Worm (Caenorhabditis elegans) whole organism, L2 larva: ENCODE results near the gene hpr-17.
A peak's percentile ranks its signal among the peaks of the same experiment; 100 is the strongest.

ENCODE experiments used
- C34F6.9 ChIP-seq: fragments of 150-350 bp; optimal IDR thresholded peaks from 2 replicates; lab custom pipeline; 2014; ENCODE audit warnings: missing biosample characterization, missing genetic modification characterization
- F13H6.1 ChIP-seq: sonication (generic microtip); optimal IDR thresholded peaks from 2 replicates; lab custom pipeline; 2016; ENCODE audit warnings: missing genetic modification characterization, missing compliant biosample characterization
- R02D3.7 ChIP-seq: fragments of 150-350 bp; optimal IDR thresholded peaks from 2 replicates; lab custom pipeline; 2014; ENCODE audit warnings: missing biosample characterization, missing genetic modification characterization
- Y55F3AM.14 ChIP-seq: fragments of 200-800 bp; sonication (Bioruptor generic); optimal IDR thresholded peaks from 2 replicates; lab custom pipeline; 2018; ENCODE audit warnings: mild to moderate bottlenecking, missing genetic modification characterization, missing compliant biosample characterization
- ZK546.5 ChIP-seq: sonication (generic microtip); optimal IDR thresholded peaks from 2 replicates; lab custom pipeline; 2017; ENCODE audit warnings: missing biosample characterization, missing genetic modification characterization
- alr-1 ChIP-seq: fragments of 150-350 bp; optimal IDR thresholded peaks from 2 replicates; lab custom pipeline; 2014; ENCODE audit warnings: missing biosample characterization, missing genetic modification characterization
- ama-1 ChIP-seq: fragments of 150-350 bp; optimal IDR thresholded peaks from 2 replicates; lab custom pipeline; 2018; ENCODE audit warnings: inconsistent platforms
- blmp-1 ChIP-seq: sonication (generic microtip); optimal IDR thresholded peaks from 2 replicates; lab custom pipeline; 2017; ENCODE audit warnings: missing genetic modification characterization, mild to moderate bottlenecking, missing compliant biosample characterization, antibody characterized with exemption, moderate library complexity; ENCODE audit not compliant: insufficient read depth
- ceh-16 ChIP-seq: fragments of 150-350 bp; optimal IDR thresholded peaks from 2 replicates; lab custom pipeline; 2014; ENCODE audit warnings: missing biosample characterization, missing genetic modification characterization
- ceh-82 ChIP-seq: fragments of 150-350 bp; optimal IDR thresholded peaks from 2 replicates; lab custom pipeline; 2014; ENCODE audit warnings: missing biosample characterization, missing genetic modification characterization
- crh-2 ChIP-seq: sonication (generic microtip); optimal IDR thresholded peaks from 2 replicates; lab custom pipeline; 2017; ENCODE audit warnings: missing biosample characterization, missing genetic modification characterization
- dmd-4 ChIP-seq: sonication (generic microtip); optimal IDR thresholded peaks from 2 replicates; lab custom pipeline; 2017; ENCODE audit warnings: missing biosample characterization, missing genetic modification characterization
- elt-1 ChIP-seq: fragments of 150-350 bp; optimal IDR thresholded peaks from 2 replicates; lab custom pipeline; 2014; ENCODE audit warnings: missing biosample characterization, missing genetic modification characterization
- elt-3 ChIP-seq: sonication (generic microtip); optimal IDR thresholded peaks from 2 replicates; lab custom pipeline; 2017; ENCODE audit warnings: missing biosample characterization, missing genetic modification characterization
- fos-1 ChIP-seq: fragments of 150-350 bp; optimal IDR thresholded peaks from 2 replicates; lab custom pipeline; 2014; ENCODE audit warnings: missing biosample characterization, missing genetic modification characterization
- gmeb-1 ChIP-seq: fragments of 150-350 bp; optimal IDR thresholded peaks from 2 replicates; lab custom pipeline; 2014; ENCODE audit warnings: missing biosample characterization, missing genetic modification characterization
- lin-11 ChIP-seq: fragments of 150-350 bp; sonication (generic microtip); optimal IDR thresholded peaks from 2 replicates; lab custom pipeline; 2014; ENCODE audit warnings: missing biosample characterization, missing genetic modification characterization, inconsistent platforms, mixed read lengths
- lin-13 ChIP-seq: fragments of 150-350 bp; optimal IDR thresholded peaks from 2 replicates; lab custom pipeline; 2014; ENCODE audit warnings: missing biosample characterization, missing genetic modification reagents, missing genetic modification characterization
- lin-39 ChIP-seq: fragments of 150-350 bp; optimal IDR thresholded peaks from 2 replicates; lab custom pipeline; 2014; ENCODE audit warnings: missing biosample characterization, missing genetic modification reagents, missing genetic modification characterization
- lsy-2 ChIP-seq, 2 experiments: fragments of 150-350 bp in 1 of 2; sonication (generic microtip) in 1 of 2; optimal IDR thresholded peaks; 2 replicates each; lab custom pipeline; 2014 to 2017; ENCODE audit warnings: missing biosample characterization in 2 of 2, missing genetic modification characterization in 2 of 2
- mab-5 ChIP-seq: fragments of 150-350 bp; optimal IDR thresholded peaks from 2 replicates; lab custom pipeline; 2014; ENCODE audit warnings: missing biosample characterization, missing genetic modification characterization
- mbf-1 ChIP-seq: sonication (generic microtip); optimal IDR thresholded peaks from 2 replicates; lab custom pipeline; 2017; ENCODE audit warnings: missing biosample characterization, missing genetic modification characterization
- mdl-1 ChIP-seq, 2 experiments: fragments of 150-350 bp in 1 of 2; sonication (generic microtip) in 1 of 2; optimal IDR thresholded peaks; 2 replicates each; lab custom pipeline; 2017; ENCODE audit warnings: missing biosample characterization in 2 of 2, missing genetic modification characterization in 2 of 2
- nhr-11 ChIP-seq: fragments of 150-350 bp; optimal IDR thresholded peaks from 2 replicates; lab custom pipeline; 2014; ENCODE audit warnings: missing biosample characterization, missing genetic modification characterization
- nhr-12 ChIP-seq: fragments of 150-350 bp; optimal IDR thresholded peaks from 2 replicates; lab custom pipeline; 2014; ENCODE audit warnings: missing biosample characterization, missing genetic modification characterization
- nhr-129 ChIP-seq: fragments of 150-350 bp; optimal IDR thresholded peaks from 2 replicates; lab custom pipeline; 2014; ENCODE audit warnings: missing biosample characterization, missing genetic modification characterization
- nhr-21 ChIP-seq: fragments of 150-350 bp; optimal IDR thresholded peaks from 2 replicates; lab custom pipeline; 2014; ENCODE audit warnings: missing biosample characterization, missing genetic modification characterization
- nhr-23 ChIP-seq: fragments of 150-350 bp; optimal IDR thresholded peaks from 2 replicates; lab custom pipeline; 2014; ENCODE audit warnings: missing biosample characterization, missing genetic modification reagents, missing genetic modification characterization
- nhr-237 ChIP-seq: fragments of 150-350 bp; optimal IDR thresholded peaks from 2 replicates; lab custom pipeline; 2014; ENCODE audit warnings: missing biosample characterization, missing genetic modification characterization
- nhr-25 ChIP-seq: fragments of 150-350 bp; sonication (generic microtip); optimal IDR thresholded peaks from 3 replicates; lab custom pipeline; 2014; ENCODE audit warnings: missing biosample characterization, missing genetic modification characterization
- nhr-6 ChIP-seq: fragments of 150-350 bp; optimal IDR thresholded peaks from 2 replicates; lab custom pipeline; 2014; ENCODE audit warnings: missing biosample characterization, missing genetic modification characterization
- nhr-77 ChIP-seq: fragments of 150-350 bp; optimal IDR thresholded peaks from 2 replicates; lab custom pipeline; 2014; ENCODE audit warnings: missing biosample characterization, missing genetic modification characterization
- peb-1 ChIP-seq: fragments of 150-350 bp; optimal IDR thresholded peaks from 2 replicates; lab custom pipeline; 2014; ENCODE audit warnings: missing biosample characterization, missing genetic modification characterization
- sem-4 ChIP-seq: fragments of 150-350 bp; optimal IDR thresholded peaks from 2 replicates; lab custom pipeline; 2014; ENCODE audit warnings: missing biosample characterization, missing genetic modification reagents, missing genetic modification characterization
- skn-1 ChIP-seq: sonication (generic microtip); optimal IDR thresholded peaks from 2 replicates; lab custom pipeline; 2017; ENCODE audit warnings: missing biosample characterization, missing genetic modification characterization
- sma-3 ChIP-seq: sonication (generic microtip); optimal IDR thresholded peaks from 2 replicates; lab custom pipeline; 2016; ENCODE audit warnings: missing genetic modification reagents, missing genetic modification characterization, missing compliant biosample characterization
- sma-9 ChIP-seq, 2 experiments: fragments of 150-350 bp in 1 of 2; sonication (generic microtip) in 1 of 2; optimal IDR thresholded peaks; 2 replicates each; lab custom pipeline; 2014 to 2016; ENCODE audit warnings: missing genetic modification characterization in 2 of 2, mild to moderate bottlenecking in 1 of 2, missing biosample characterization in 1 of 2, missing compliant biosample characterization in 1 of 2, missing genetic modification reagents in 1 of 2, moderate library complexity in 1 of 2
- snpc-4 ChIP-seq: fragments of 150-350 bp; optimal IDR thresholded peaks from 2 replicates; lab custom pipeline; 2014; ENCODE audit warnings: missing biosample characterization, missing genetic modification characterization
- unc-39 ChIP-seq: fragments of 150-350 bp; optimal IDR thresholded peaks from 2 replicates; lab custom pipeline; 2014; ENCODE audit warnings: missing biosample characterization, missing genetic modification characterization
- unc-55 ChIP-seq: fragments of 150-350 bp; sonication (generic microtip); optimal IDR thresholded peaks from 3 replicates; lab custom pipeline; 2014; ENCODE audit warnings: missing biosample characterization, missing genetic modification reagents, missing genetic modification characterization
- unc-62 ChIP-seq: fragments of 150-350 bp; optimal IDR thresholded peaks from 2 replicates; lab custom pipeline; 2014; ENCODE audit warnings: missing biosample characterization, missing genetic modification reagents, missing genetic modification characterization
- zag-1 ChIP-seq: fragments of 150-350 bp; optimal IDR thresholded peaks from 2 replicates; lab custom pipeline; 2014; ENCODE audit warnings: missing biosample characterization, missing genetic modification characterization
- ztf-11 ChIP-seq: sonication (generic microtip); optimal IDR thresholded peaks from 2 replicates; lab custom pipeline; 2017; ENCODE audit warnings: missing biosample characterization, missing genetic modification characterization
- ztf-4 ChIP-seq: fragments of 150-350 bp; optimal IDR thresholded peaks from 2 replicates; lab custom pipeline; 2014; ENCODE audit warnings: missing biosample characterization, missing genetic modification characterization

Gene hpr-17

ce11 chrII:13189363-13189762, 32.5 kb upstream of the hpr-17 start:
- TF ChIP-seq ceh-82 (no peak), lsy-2 (tag; optimal IDR thresholded peaks at IDR 0.05; lab: Kevin White, UChicago) (no peak), dmd-4 (tag; lab: Kevin White, UChicago) (no peak), nhr-21 (tag; lab: Kevin White, UChicago) (peak; percentile 36), sem-4 (tag; lab: Kevin White, UChicago) (no peak), elt-3 (tag; lab: Kevin White, UChicago) (no peak), crh-2 (tag; lab: Kevin White, UChicago) (peak; percentile 50), F13H6.1 (tag; lab: Kevin White, UChicago) (peak; percentile 62), nhr-12 (tag; lab: Kevin White, UChicago) (no peak), snpc-4 (tag; lab: Kevin White, UChicago) (peak; percentile 4), ceh-16 (tag; lab: Kevin White, UChicago) (no peak), blmp-1 (no peak), fos-1 (peak; percentile 36), nhr-6 (tag; lab: Kevin White, UChicago) (no peak), elt-1 (tag; lab: Kevin White, UChicago) (no peak), mab-5 (tag; lab: Kevin White, UChicago) (no peak), Y55F3AM.14 (GFP tag; lab: Kevin White, UChicago) (peak; percentile 4), unc-62 (GFP tag; lab: Kevin White, UChicago) (no peak), nhr-237 (no peak), nhr-11 (tag; lab: Kevin White, UChicago) (no peak), C34F6.9 (peak; percentile 16), zag-1 (tag; lab: Kevin White, UChicago) (no peak), unc-55 (no peak), R02D3.7 (no peak), lin-11 (tag; lab: Kevin White, UChicago) (no peak), nhr-129 (tag; lab: Kevin White, UChicago) (peak; percentile 44), sma-9 (GFP tag; optimal IDR thresholded peaks at IDR 0.05; lab: Kevin White, UChicago) (peak; percentile 82), sma-9 (tag; optimal IDR thresholded peaks at IDR 0.05; lab: Kevin White, UChicago) (no peak), skn-1 (tag; lab: Kevin White, UChicago) (no peak), mbf-1 (tag; lab: Kevin White, UChicago) (no peak), ZK546.5 (no peak), nhr-23 (tag; lab: Kevin White, UChicago) (no peak), nhr-77 (tag; lab: Kevin White, UChicago) (no peak), peb-1 (tag; lab: Kevin White, UChicago) (no peak), gmeb-1 (tag; lab: Kevin White, UChicago) (no peak), mdl-1 (tag; optimal IDR thresholded peaks at IDR 0.05; lab: Kevin White, UChicago) (peak in 1 of 2 experiments; percentile 6), alr-1 (no peak), lin-39 (tag; lab: Kevin White, UChicago) (no peak), lin-13 (GFP tag; lab: Kevin White, UChicago) (no peak), ama-1 (lab: Kevin White, UChicago) (no peak), unc-39 (tag; lab: Kevin White, UChicago) (no peak), ztf-4 (no peak), sma-3 (GFP tag; lab: Kevin White, UChicago) (peak; percentile 30)

DNA sequence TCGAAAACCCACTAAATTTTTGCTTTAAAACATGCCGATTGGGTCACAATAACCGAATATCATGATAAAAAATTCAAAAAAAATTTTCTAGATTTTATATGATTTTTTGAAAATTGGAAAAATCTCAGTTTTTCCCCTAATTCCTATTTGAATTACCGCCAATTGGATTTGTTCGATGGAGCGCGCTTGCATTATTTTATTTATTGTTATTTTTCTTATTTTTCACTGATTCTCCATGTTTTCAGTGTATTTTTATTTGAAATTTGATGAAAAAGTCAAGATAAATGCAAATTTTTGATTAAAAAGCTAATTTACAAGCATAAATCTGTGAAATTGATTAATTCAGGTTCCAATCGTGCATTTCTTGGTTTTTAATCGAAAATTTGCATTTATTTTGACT, 31.2 kb upstream of the hpr-17 start:
- TF ChIP-seq unc-55: no peak
- no peak for TF ChIP-seq nhr-21 (tag; lab: Kevin White, UChicago)
- TF ChIP-seq, all 48 proteins: peak for 0

DNA sequence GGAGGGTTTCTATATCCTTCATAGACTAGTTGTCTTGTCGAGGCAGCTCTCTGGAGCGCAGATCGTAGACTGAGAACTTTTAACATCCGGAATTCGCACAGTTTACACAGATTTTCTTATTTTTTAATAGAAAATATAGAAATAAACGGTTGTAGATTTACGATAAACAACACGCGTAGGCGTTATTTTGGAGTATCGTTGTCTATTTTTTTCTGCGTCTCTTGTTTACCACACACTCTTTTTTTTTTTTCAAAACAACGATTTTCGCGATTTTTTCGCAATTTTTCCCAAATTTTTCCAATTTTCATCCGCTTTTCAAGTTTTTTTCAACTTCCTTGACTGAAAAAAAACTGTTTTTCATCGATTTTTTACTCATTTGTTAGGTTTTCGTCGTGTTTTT, 30.3 kb upstream of the hpr-17 start, which contains the start of gene mecr-1:
TSS of gene mecr-1 (minus strand) at position 127 of the 400 bp plus-strand sequence.
- no peak for TF ChIP-seq F13H6.1 (tag; lab: Kevin White, UChicago)
- TF ChIP-seq sma-3 (GFP tag; lab: Kevin White, UChicago): no peak
- TF ChIP-seq blmp-1: no peak
- TF ChIP-seq unc-62 (GFP tag; lab: Kevin White, UChicago): no peak
- no peak for TF ChIP-seq elt-3 (tag; lab: Kevin White, UChicago)
- TF ChIP-seq lin-39 (tag; lab: Kevin White, UChicago): no peak
- peak; percentile 59 for TF ChIP-seq C34F6.9
- TF ChIP-seq nhr-25 (tag; lab: Kevin White, UChicago): peak; percentile 33
- no peak for TF ChIP-seq snpc-4 (tag; lab: Kevin White, UChicago)
- TF ChIP-seq ceh-82: no peak
- TF ChIP-seq ceh-16 (tag; lab: Kevin White, UChicago): no peak
- TF ChIP-seq lsy-2 (tag; optimal IDR thresholded peaks at IDR 0.05; lab: Kevin White, UChicago): peak in 1 of 2 experiments; percentile 65
- TF ChIP-seq nhr-6 (tag; lab: Kevin White, UChicago): no peak
- peak; percentile 69 for TF ChIP-seq unc-55
- TF ChIP-seq sma-9 (GFP tag; optimal IDR thresholded peaks at IDR 0.05; lab: Kevin White, UChicago): no peak
- no peak for TF ChIP-seq sma-9 (tag; optimal IDR thresholded peaks at IDR 0.05; lab: Kevin White, UChicago)
- peak; percentile 86 for TF ChIP-seq R02D3.7
- TF ChIP-seq zag-1 (tag; lab: Kevin White, UChicago): no peak
- no peak for TF ChIP-seq nhr-23 (tag; lab: Kevin White, UChicago)
- no peak for TF ChIP-seq fos-1
- no peak for TF ChIP-seq nhr-11 (tag; lab: Kevin White, UChicago)
- no peak for TF ChIP-seq nhr-21 (tag; lab: Kevin White, UChicago)
- no peak for TF ChIP-seq nhr-12 (tag; lab: Kevin White, UChicago)
- TF ChIP-seq nhr-129 (tag; lab: Kevin White, UChicago): peak; percentile 29
- no peak for TF ChIP-seq ztf-11
- TF ChIP-seq lin-11 (tag; lab: Kevin White, UChicago): no peak
- no peak for TF ChIP-seq Y55F3AM.14 (GFP tag; lab: Kevin White, UChicago)
- TF ChIP-seq peb-1 (tag; lab: Kevin White, UChicago): no peak
- TF ChIP-seq ZK546.5: no peak
- no peak for TF ChIP-seq sem-4 (tag; lab: Kevin White, UChicago)
- TF ChIP-seq nhr-237: no peak
- no peak for TF ChIP-seq elt-1 (tag; lab: Kevin White, UChicago)
- no peak for TF ChIP-seq alr-1
- TF ChIP-seq ztf-4: no peak
- TF ChIP-seq mab-5 (tag; lab: Kevin White, UChicago): no peak
- TF ChIP-seq ama-1 (lab: Kevin White, UChicago): no peak
- TF ChIP-seq lin-13 (GFP tag; lab: Kevin White, UChicago): no peak
